Fruit fly (Drosophila melanogaster): ENCODE data around the gene RpS28-like.

DNA sequence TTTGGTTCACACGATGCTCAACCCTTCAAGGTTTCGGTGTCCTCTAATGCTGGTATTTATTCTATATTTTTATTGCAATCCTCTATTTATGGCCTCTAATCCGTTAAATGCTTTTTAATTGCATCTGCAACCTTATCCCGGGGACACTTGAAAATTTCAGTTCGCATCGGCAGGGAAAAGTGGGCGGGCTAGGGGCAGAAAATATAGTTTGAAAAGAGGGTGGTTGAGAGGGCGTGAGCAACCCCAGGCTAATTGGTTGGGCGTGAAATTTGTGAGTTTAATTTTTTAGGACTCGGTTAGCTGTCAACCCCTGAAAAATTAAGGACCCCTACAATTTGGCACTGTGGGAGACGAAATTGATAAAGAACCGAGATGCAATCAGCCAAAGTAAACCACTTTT is 9.1 kb downstream of the RpS28-like start:
- no peak for TF ChIP-seq CG11617 (GFP tag; optimal IDR thresholded peaks at IDR 0.05)
- no peak for TF ChIP-seq tj (GFP tag; optimal IDR thresholded peaks at IDR 0.05)
- TF ChIP-seq CG7101 (tag; optimal IDR thresholded peaks at IDR 0.05), result no peak
- TF ChIP-seq CG12768 (GFP tag; optimal IDR thresholded peaks at IDR 0.05), result no peak
- TF ChIP-seq kay (GFP tag; ENCODE audit: borderline replicate concordance), result no peak
- no peak for TF ChIP-seq CG7045 (GFP tag; optimal IDR thresholded peaks at IDR 0.05)
- TF ChIP-seq CG33017 (tag; optimal IDR thresholded peaks at IDR 0.05), result no peak
- no peak for TF ChIP-seq CG5204 (GFP tag; optimal IDR thresholded peaks at IDR 0.05)
- TF ChIP-seq CG14711 (tag; optimal IDR thresholded peaks at IDR 0.05), result no peak
- no peak for TF ChIP-seq Clk (GFP tag; optimal IDR thresholded peaks at IDR 0.05)
- TF ChIP-seq Hr96 (GFP tag; optimal IDR thresholded peaks at IDR 0.05), result no peak
- no peak for TF ChIP-seq CG1620 (GFP tag; optimal IDR thresholded peaks at IDR 0.05)
